Fruit fly (Drosophila melanogaster) whole organism, adult: ENCODE results near the gene CG13042.
A peak's percentile ranks its signal among the peaks of the same experiment; 100 is the strongest.

Experiments
- CG11617 ChIP-seq: fragments of 200-800 bp; sonication (Bioruptor generic); optimal IDR thresholded peaks from 2 replicates; lab custom pipeline; 2017; ENCODE audit warnings: mild to moderate bottlenecking, missing biosample characterization, missing genetic modification reagents, missing genetic modification characterization
- CG12768 ChIP-seq: fragments of 200-800 bp; sonication (Bioruptor generic); optimal IDR thresholded peaks from 2 replicates; lab custom pipeline; 2017; ENCODE audit warnings: missing biosample characterization, missing genetic modification characterization, mild to moderate bottlenecking, moderate library complexity, missing genetic modification reagents
- CG14711 ChIP-seq: fragments of 200-800 bp; sonication (Bioruptor generic); optimal IDR thresholded peaks from 2 replicates; lab custom pipeline; 2018; ENCODE audit warnings: missing biosample characterization, mild to moderate bottlenecking, missing genetic modification characterization, moderate library complexity
- CG1620 ChIP-seq: fragments of 200-800 bp; sonication (Bioruptor generic); optimal IDR thresholded peaks from 2 replicates; lab custom pipeline; 2016; ENCODE audit warnings: missing biosample characterization, missing genetic modification characterization
- CG33017 ChIP-seq: fragments of 200-800 bp; sonication (Bioruptor generic); optimal IDR thresholded peaks from 2 replicates; lab custom pipeline; 2018; ENCODE audit warnings: missing biosample characterization, mild to moderate bottlenecking, missing genetic modification characterization, moderate library complexity
- CG5204 ChIP-seq: fragments of 200-800 bp; sonication (Bioruptor generic); optimal IDR thresholded peaks from 2 replicates; lab custom pipeline; 2016; ENCODE audit warnings: missing biosample characterization, missing genetic modification characterization
- CG7045 ChIP-seq: fragments of 200-800 bp; sonication (Bioruptor generic); optimal IDR thresholded peaks from 2 replicates; lab custom pipeline; 2017; ENCODE audit warnings: missing biosample characterization, mild to moderate bottlenecking, missing genetic modification characterization
- CG7101 ChIP-seq: fragments of 200-800 bp; sonication (Bioruptor generic); optimal IDR thresholded peaks from 2 replicates; lab custom pipeline; 2018; ENCODE audit warnings: missing biosample characterization, mild to moderate bottlenecking, missing genetic modification characterization, moderate library complexity
- Clk ChIP-seq: fragments of 200-800 bp; sonication (Bioruptor generic); optimal IDR thresholded peaks from 2 replicates; lab custom pipeline; 2017; ENCODE audit warnings: missing biosample characterization, missing genetic modification characterization
- Crg-1 ChIP-seq: fragments of 200-800 bp; sonication (Bioruptor generic); optimal IDR thresholded peaks from 2 replicates; lab custom pipeline; 2016; ENCODE audit warnings: missing biosample characterization, missing genetic modification characterization
- Hr96 ChIP-seq: fragments of 200-800 bp; sonication (Bioruptor generic); optimal IDR thresholded peaks from 2 replicates; lab custom pipeline; 2016; ENCODE audit warnings: missing biosample characterization, missing genetic modification characterization
- Mnt ChIP-seq: fragments of 200-800 bp; sonication (Bioruptor generic); optimal IDR thresholded peaks from 2 replicates; lab custom pipeline; 2016; ENCODE audit warnings: missing biosample characterization, mild to moderate bottlenecking, missing genetic modification characterization
- bab1 ChIP-seq: fragments of 200-800 bp; sonication (Bioruptor generic); optimal IDR thresholded peaks from 3 replicates; lab custom pipeline; 2019; ENCODE audit warnings: missing biosample characterization, mild to moderate bottlenecking, missing genetic modification characterization, moderate library complexity
- cic ChIP-seq: fragments of 200-800 bp; sonication (Bioruptor generic); optimal IDR thresholded peaks from 2 replicates; lab custom pipeline; 2017; ENCODE audit warnings: missing biosample characterization, mild to moderate bottlenecking, missing genetic modification characterization, moderate library complexity
- cnc ChIP-seq, 2 experiments: fragments of >200 bp; optimal IDR thresholded peaks; 2 replicates each; lab custom pipeline; 2017
- kay ChIP-seq: fragments of 200-800 bp; sonication (Bioruptor generic); peaks from one replicate; lab custom pipeline; 2016; ENCODE audit warnings: missing biosample characterization, missing genetic modification characterization, borderline replicate concordance
- ovo ChIP-seq: fragments of 200-800 bp; sonication (Bioruptor generic); optimal IDR thresholded peaks from 2 replicates; lab custom pipeline; 2016; ENCODE audit warnings: missing biosample characterization, missing genetic modification characterization
- pad ChIP-seq: fragments of 200-800 bp; sonication (Bioruptor generic); optimal IDR thresholded peaks from 3 replicates; lab custom pipeline; 2017; ENCODE audit warnings: missing biosample characterization, missing genetic modification characterization, mild to moderate bottlenecking, moderate library complexity, missing genetic modification reagents
- tj ChIP-seq: fragments of 200-800 bp; sonication (Bioruptor generic); optimal IDR thresholded peaks from 3 replicates; lab custom pipeline; 2017; ENCODE audit warnings: missing biosample characterization, mild to moderate bottlenecking, missing genetic modification characterization, moderate library complexity

CG13042 gene

DNA sequence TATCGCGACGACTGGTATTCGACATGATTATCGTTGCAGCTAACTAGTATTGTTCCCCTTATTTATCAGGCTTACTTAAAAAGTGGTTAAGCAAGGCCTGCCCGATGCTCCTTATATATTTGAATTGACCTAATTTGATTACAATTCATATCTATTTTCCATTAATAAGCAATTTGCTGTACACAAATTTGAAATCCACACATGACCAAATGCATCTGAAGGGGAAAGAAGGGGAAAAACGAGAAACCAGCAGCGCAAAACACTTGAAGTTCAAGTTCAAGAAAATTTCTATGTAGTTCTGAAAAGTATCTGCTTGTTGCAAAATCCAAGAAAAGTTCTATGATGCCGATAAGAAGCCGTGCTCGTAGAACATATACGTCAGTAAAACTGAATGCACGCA is 18.4 kb upstream of the CG13042 start, which contains the start of the genes CG13040 and CG13039:
Gene CG13040, minus strand, starts transcription at position 101 of the 400 bp plus-strand sequence.
Gene CG13039, minus strand, starts transcription at position 106 of the 400 bp plus-strand sequence.
- TF ChIP-seq CG14711 (tag; lab: Kevin White, UChicago) = no peak
- TF ChIP-seq bab1 (GFP tag; lab: Kevin White, UChicago) = no peak
- no peak for TF ChIP-seq CG5204 (GFP tag; lab: Kevin White, UChicago)
- no peak for TF ChIP-seq pad

dm6 chr3L:16323372-16323771 is 15.1 kb upstream of the CG13042 start, which contains the start of gene CG13059:
Gene CG13059 (plus strand): TSS chr3L:16323672.
- no peak for TF ChIP-seq cic
- no peak for TF ChIP-seq CG12768
- TF ChIP-seq CG1620 (GFP tag; lab: Kevin White, UChicago) = no peak
- TF ChIP-seq CG5204 (GFP tag; lab: Kevin White, UChicago) = no peak
- no peak for TF ChIP-seq CG11617 (GFP tag; lab: Kevin White, UChicago)

DNA sequence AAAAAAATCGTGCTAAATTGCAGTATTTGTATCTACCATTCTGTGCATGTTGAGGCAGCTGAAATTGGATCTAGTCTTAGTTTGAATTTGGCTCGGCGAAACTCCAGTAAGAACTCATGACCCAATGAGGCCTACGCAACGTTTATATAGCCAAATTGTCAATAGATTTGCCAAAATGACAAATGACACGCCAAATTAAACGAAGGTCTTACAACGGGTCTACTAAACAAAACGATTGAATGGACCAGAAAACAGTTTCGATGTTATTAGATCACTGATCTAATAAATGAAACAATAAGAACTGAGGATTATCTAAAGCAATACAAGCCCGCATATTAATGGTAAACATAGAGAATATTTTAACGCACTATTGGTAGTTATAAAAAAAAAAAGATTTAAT is 12.9 kb upstream of the CG13042 start, which contains the start of gene CG42718:
Gene CG42718, minus strand, starts transcription at position 101 of the 400 bp plus-strand sequence.
- TF ChIP-seq CG11617 (GFP tag; lab: Kevin White, UChicago) (no peak), pad (no peak), Mnt (no peak)

dm6 chr3L:16319399-16319906 is 11.2 kb upstream of the CG13042 start, which contains the start of the genes CG13041 and CG13060:
Gene CG13041 (minus strand): TSS chr3L:16319526.
Gene CG13060 (plus strand): TSS chr3L:16319856.
- no peak for TF ChIP-seq Hr96 (GFP tag; lab: Kevin White, UChicago)
- no peak for TF ChIP-seq Clk (GFP tag; lab: Kevin White, UChicago)
- no peak for TF ChIP-seq CG14711 (tag; lab: Kevin White, UChicago)
- TF ChIP-seq kay = no peak
- no peak for TF ChIP-seq pad
- no peak for TF ChIP-seq cnc (optimal IDR thresholded peaks at IDR 0.05; lab: Kevin White, UChicago)
- TF ChIP-seq bab1 (GFP tag; lab: Kevin White, UChicago) = no peak
- TF ChIP-seq ovo = no peak
- TF ChIP-seq CG11617 (GFP tag; lab: Kevin White, UChicago) = no peak
- no peak for TF ChIP-seq CG12768

DNA sequence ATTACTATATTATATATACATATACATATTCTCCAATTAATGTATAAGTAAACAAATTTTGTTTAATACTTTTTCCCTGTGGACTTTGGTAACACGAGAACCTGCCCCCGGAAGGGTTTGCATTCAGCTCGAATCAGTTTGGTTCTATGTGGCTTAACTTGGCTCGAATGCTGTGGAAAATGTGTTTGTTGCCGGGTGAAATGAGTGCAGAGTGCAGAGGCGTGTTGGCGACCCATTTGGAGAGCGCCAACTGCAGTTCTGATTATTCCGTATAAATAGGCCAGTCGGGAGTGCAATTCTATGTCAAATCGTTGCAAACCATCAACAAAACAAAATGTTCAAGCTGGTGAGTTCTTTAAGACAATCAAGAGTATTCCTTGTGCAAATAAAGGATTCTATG is 9.4 kb upstream of the CG13042 start, which contains the start of gene Nplp3:
Gene Nplp3, plus strand, starts transcription at position 301 of the 400 bp plus-strand sequence.
- TF ChIP-seq Clk (GFP tag; lab: Kevin White, UChicago) = no peak
- no peak for TF ChIP-seq ovo
- no peak for TF ChIP-seq CG14711 (tag; lab: Kevin White, UChicago)
- TF ChIP-seq cic = no peak
- no peak for TF ChIP-seq CG1620 (GFP tag; lab: Kevin White, UChicago)
- no peak for TF ChIP-seq kay
- no peak for TF ChIP-seq Hr96 (GFP tag; lab: Kevin White, UChicago)
- TF ChIP-seq Crg-1 (GFP tag; lab: Kevin White, UChicago) = no peak
- no peak for TF ChIP-seq CG11617 (GFP tag; lab: Kevin White, UChicago)
- TF ChIP-seq CG33017 (tag; lab: Kevin White, UChicago) = no peak
- no peak for TF ChIP-seq CG7045 (GFP tag; lab: Kevin White, UChicago)
- TF ChIP-seq bab1 (GFP tag; lab: Kevin White, UChicago) = no peak
- no peak for TF ChIP-seq cnc (optimal IDR thresholded peaks at IDR 0.05; lab: Kevin White, UChicago)
- no peak for TF ChIP-seq pad
- no peak for TF ChIP-seq tj (GFP tag; lab: Kevin White, UChicago)
- no peak for TF ChIP-seq CG12768
- TF ChIP-seq Mnt = no peak

- TF ChIP-seq CG11617 (GFP tag; lab: Kevin White, UChicago) (no peak), cnc (optimal IDR thresholded peaks at IDR 0.05; lab: Kevin White, UChicago) (no peak), CG1620 (GFP tag; lab: Kevin White, UChicago) (no peak), Hr96 (GFP tag; lab: Kevin White, UChicago) (no peak), CG7045 (GFP tag; lab: Kevin White, UChicago) (no peak), Crg-1 (GFP tag; lab: Kevin White, UChicago) (no peak), tj (GFP tag; lab: Kevin White, UChicago) (no peak), CG7101 (tag; lab: Kevin White, UChicago) (no peak)
Observed at dm6 chr3L:16313985-16314384, 5.7 kb upstream of the CG13042 start, which contains the start of gene CG13062. Gene CG13062 (plus strand): TSS chr3L:16314285.

DNA sequence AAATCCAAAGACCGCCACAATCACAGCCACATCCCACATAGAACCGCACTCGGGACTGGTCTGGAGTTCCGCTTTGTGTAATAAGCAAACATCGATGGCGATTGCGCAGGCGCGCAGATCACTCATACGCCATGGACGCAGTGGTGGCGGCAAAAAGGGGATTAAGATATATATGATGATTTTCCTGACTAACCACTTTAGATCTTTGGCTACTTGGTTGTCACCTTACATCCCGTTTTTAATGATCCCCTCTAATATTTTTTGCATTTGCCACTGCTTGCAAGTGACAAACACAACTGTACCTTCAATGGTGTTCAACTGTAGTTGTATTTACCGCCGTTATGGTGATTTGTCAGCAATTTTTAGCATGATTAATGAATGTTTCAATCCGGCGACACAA is 1.7 kb upstream of the CG13042 start:
- no peak for TF ChIP-seq tj (GFP tag; lab: Kevin White, UChicago)
- peak; percentile 32 for TF ChIP-seq CG5204 (GFP tag; lab: Kevin White, UChicago)
